Worm (Caenorhabditis elegans) whole organism, L3 larva: ENCODE data around the gene F49E8.8.

Source experiments
- aly-2 ChIP-seq: fragments of 150-350 bp; optimal IDR thresholded peaks from 2 replicates; lab custom pipeline; 2014; ENCODE audit warnings: missing biosample characterization, missing genetic modification characterization
- ceh-82 ChIP-seq: fragments of 150-350 bp; optimal IDR thresholded peaks from 2 replicates; lab custom pipeline; 2014; ENCODE audit warnings: missing biosample characterization, missing genetic modification characterization
- elt-3 ChIP-seq, 3 experiments: fragments of 150-350 bp in 1 of 3; sonication (generic microtip) in 2 of 3; optimal IDR thresholded peaks; 2 replicates in 2 of 3; 4 replicates in 1 of 3; lab custom pipeline; 2014 to 2017; ENCODE audit warnings: missing biosample characterization in 3 of 3, missing genetic modification characterization in 3 of 3
- eor-1 ChIP-seq, 2 experiments: fragments of 150-350 bp; optimal IDR thresholded peaks; 2 replicates each; lab custom pipeline; 2014 to 2018; ENCODE audit warnings: missing biosample characterization in 2 of 2, missing genetic modification characterization in 2 of 2
- fkh-10 ChIP-seq: sonication (generic microtip); optimal IDR thresholded peaks from 2 replicates; lab custom pipeline; 2017; ENCODE audit warnings: missing biosample characterization, missing genetic modification reagents, missing genetic modification characterization
- lin-15B ChIP-seq: fragments of 150-350 bp; optimal IDR thresholded peaks from 2 replicates; lab custom pipeline; 2014; ENCODE audit warnings: missing biosample characterization, missing genetic modification characterization
- mdl-1 ChIP-seq: fragments of 150-350 bp; optimal IDR thresholded peaks from 2 replicates; lab custom pipeline; 2014; ENCODE audit warnings: missing biosample characterization, missing genetic modification characterization
- mml-1 ChIP-seq: fragments of 150-350 bp; sonication (generic microtip); optimal IDR thresholded peaks from 3 replicates; lab custom pipeline; 2014; ENCODE audit warnings: missing biosample characterization, missing genetic modification characterization
- pha-4 ChIP-seq: fragments of 150-350 bp; optimal IDR thresholded peaks from 2 replicates; lab custom pipeline; 2014; ENCODE audit warnings: missing biosample characterization, missing genetic modification reagents, missing genetic modification characterization
- pqm-1 ChIP-seq: fragments of 150-350 bp; optimal IDR thresholded peaks from 2 replicates; lab custom pipeline; 2017; ENCODE audit warnings: missing biosample characterization, missing genetic modification characterization, inconsistent platforms
- sea-2 ChIP-seq: fragments of 150-350 bp; sonication (generic microtip); optimal IDR thresholded peaks from 4 replicates; lab custom pipeline; 2014; ENCODE audit warnings: missing biosample characterization, missing genetic modification reagents, missing genetic modification characterization
- unc-62 ChIP-seq: fragments of 150-350 bp; sonication (generic microtip); optimal IDR thresholded peaks from 4 replicates; lab custom pipeline; 2014; ENCODE audit warnings: missing biosample characterization, missing genetic modification reagents, missing genetic modification characterization
- ztf-11 ChIP-seq: fragments of 150-350 bp; optimal IDR thresholded peaks from 2 replicates; lab custom pipeline; 2014; ENCODE audit warnings: missing biosample characterization, missing genetic modification characterization

DNA sequence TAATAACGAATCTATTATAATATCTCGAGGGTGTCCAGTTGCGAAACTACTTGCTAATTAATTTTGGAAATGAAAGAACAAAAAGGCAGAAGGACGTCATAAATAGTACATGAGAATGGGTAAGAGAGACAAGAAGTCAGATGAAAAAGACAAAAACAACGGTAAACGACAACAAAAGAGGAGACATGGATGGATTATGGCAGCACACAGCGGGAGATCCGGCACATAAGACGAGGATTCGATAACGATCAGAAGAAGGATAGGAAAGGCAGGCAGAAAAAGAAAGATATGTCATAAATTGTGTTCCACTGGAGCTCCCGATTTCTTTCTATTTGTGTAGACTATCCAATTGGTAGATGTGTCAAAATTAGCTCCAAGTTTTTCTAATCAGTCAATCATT, 34.8 kb upstream of the F49E8.8 start:
- TF ChIP-seq lin-15B (tag; lab: Kevin White, UChicago) = no peak
- no peak for TF ChIP-seq ceh-82
- TF ChIP-seq fkh-10 = no peak
- TF ChIP-seq pqm-1 (tag; lab: Kevin White, UChicago) = no peak
- no peak for TF ChIP-seq elt-3 (tag; optimal IDR thresholded peaks at IDR 0.05; lab: Kevin White, UChicago)
- no peak for TF ChIP-seq aly-2 (tag; lab: Kevin White, UChicago)
- no peak for TF ChIP-seq unc-62 (GFP tag; lab: Kevin White, UChicago)
- no peak for TF ChIP-seq ztf-11 (tag; lab: Kevin White, UChicago)
- TF ChIP-seq sea-2 (GFP tag; lab: Kevin White, UChicago) = no peak
- no peak for TF ChIP-seq pha-4 (tag; lab: Kevin White, UChicago)
- TF ChIP-seq mdl-1 (tag; lab: Kevin White, UChicago) = no peak
- TF ChIP-seq mml-1 (tag; lab: Kevin White, UChicago) = no peak
- no peak for TF ChIP-seq eor-1 (tag; optimal IDR thresholded peaks at IDR 0.05; lab: Kevin White, UChicago)
